Worm (Caenorhabditis elegans) whole organism, L3 larva: ENCODE data around the gene ceh-19.

Experiments used
- aly-2 ChIP-seq: fragments of 150-350 bp; optimal IDR thresholded peaks from 2 replicates; lab custom pipeline; 2014; ENCODE audit warnings: missing biosample characterization, missing genetic modification characterization
- ceh-28 ChIP-seq: fragments of 150-350 bp; optimal IDR thresholded peaks from 2 replicates; lab custom pipeline; 2014; ENCODE audit warnings: missing biosample characterization, missing genetic modification reagents, missing genetic modification characterization
- egl-27 ChIP-seq: sonication (generic microtip); optimal IDR thresholded peaks from 4 replicates; lab custom pipeline; 2017; ENCODE audit warnings: missing biosample characterization, missing genetic modification reagents, missing genetic modification characterization
- egl-5 ChIP-seq: fragments of 150-350 bp; optimal IDR thresholded peaks from 2 replicates; lab custom pipeline; 2017; ENCODE audit warnings: missing biosample characterization, missing genetic modification reagents, missing genetic modification characterization, inconsistent platforms
- fkh-10 ChIP-seq: sonication (generic microtip); optimal IDR thresholded peaks from 2 replicates; lab custom pipeline; 2017; ENCODE audit warnings: missing biosample characterization, missing genetic modification reagents, missing genetic modification characterization
- nhr-12 ChIP-seq: fragments of 150-350 bp; optimal IDR thresholded peaks from 2 replicates; lab custom pipeline; 2014; ENCODE audit warnings: missing biosample characterization, missing genetic modification characterization
- nhr-28 ChIP-seq: fragments of 150-350 bp; optimal IDR thresholded peaks from 2 replicates; lab custom pipeline; 2014; ENCODE audit warnings: missing biosample characterization, missing genetic modification characterization
- zag-1 ChIP-seq: fragments of 150-350 bp; optimal IDR thresholded peaks from 2 replicates; lab custom pipeline; 2014; ENCODE audit warnings: missing biosample characterization, missing genetic modification characterization

- no peak for TF ChIP-seq ceh-28 (tag; lab: Kevin White, UChicago)
- TF ChIP-seq aly-2 (tag; lab: Kevin White, UChicago), result no peak
- no peak for TF ChIP-seq fkh-10
- no peak for TF ChIP-seq egl-27 (tag; lab: Kevin White, UChicago)
- no peak for TF ChIP-seq zag-1 (tag; lab: Kevin White, UChicago)
- no peak for TF ChIP-seq nhr-12 (tag; lab: Kevin White, UChicago)
- no peak for TF ChIP-seq nhr-28 (tag; lab: Kevin White, UChicago)
- no peak for TF ChIP-seq egl-5
These were observed 39.0 kb upstream of the ceh-19 start for ce11 chrIV:7994715-7995114.
